Worm (Caenorhabditis elegans) whole organism, L4/young adult: ENCODE data around the gene mrpl-45.

ENCODE experiments used
- W03F9.2 ChIP-seq: fragments of 150-350 bp; optimal IDR thresholded peaks from 2 replicates; lab custom pipeline; 2014; ENCODE audit warnings: missing biosample characterization, missing genetic modification characterization
- dao-5 ChIP-seq: sonication (generic microtip); optimal IDR thresholded peaks from 2 replicates; lab custom pipeline; 2016; ENCODE audit warnings: missing genotype, missing genetic modification characterization, moderate library complexity, missing compliant biosample characterization
- him-1 ChIP-seq: sonication (generic microtip); optimal IDR thresholded peaks from 2 replicates; lab custom pipeline; 2016; ENCODE audit warnings: missing genotype, missing genetic modification reagents, missing genetic modification characterization, missing compliant biosample characterization

mrpl-45 gene

ce11 chrIII:1201958-1202596 is at the start of gene mrpl-45, which contains the start of gene Y119D3B.12:
Gene mrpl-45, minus strand, starts transcription at chrIII:1202008.
Gene Y119D3B.12, plus strand, starts transcription at chrIII:1202546.
- TF ChIP-seq W03F9.2, result peak; percentile 76
- TF ChIP-seq him-1 (tag; lab: Kevin White, UChicago), result no peak
- no peak for TF ChIP-seq dao-5 (tag; lab: Kevin White, UChicago)

- TF ChIP-seq dao-5 (tag; lab: Kevin White, UChicago) (no peak), W03F9.2 (no peak), him-1 (tag; lab: Kevin White, UChicago) (no peak)
Measured at ce11 chrIII:1249111-1249583, 47.3 kb upstream of the mrpl-45 start, which contains the start of the genes fbxa-76 and fbxa-77. Gene fbxa-76, minus strand, starts transcription at chrIII:1249161. Gene fbxa-77, plus strand, starts transcription at chrIII:1249475.

- TF ChIP-seq dao-5 (tag; lab: Kevin White, UChicago), result no peak
- TF ChIP-seq W03F9.2, result no peak
- no peak for TF ChIP-seq him-1 (tag; lab: Kevin White, UChicago)
Measured at ce11 chrIII:1248335-1248734, 46.5 kb upstream of the mrpl-45 start.

ce11 chrIII:1243199-1243598 is 41.4 kb upstream of the mrpl-45 start, which contains the start of gene fbxa-63:
Gene fbxa-63, plus strand, starts transcription at chrIII:1243508.
- TF ChIP-seq W03F9.2 (no peak), dao-5 (tag; lab: Kevin White, UChicago) (no peak), him-1 (tag; lab: Kevin White, UChicago) (no peak)

- TF ChIP-seq W03F9.2 (no peak), him-1 (tag; lab: Kevin White, UChicago) (no peak), dao-5 (tag; lab: Kevin White, UChicago) (no peak)
Measured at ce11 chrIII:1238704-1239103, 36.9 kb upstream of the mrpl-45 start, which contains the start of gene fbxa-61. Gene fbxa-61, plus strand, starts transcription at chrIII:1239048.

- TF ChIP-seq dao-5 (tag; lab: Kevin White, UChicago) (no peak), W03F9.2 (no peak), him-1 (tag; lab: Kevin White, UChicago) (no peak)
Measured at ce11 chrIII:1231186-1231585, 29.4 kb upstream of the mrpl-45 start.

ce11 chrIII:1230672-1231071 is 28.9 kb upstream of the mrpl-45 start:
- TF ChIP-seq dao-5 (tag; lab: Kevin White, UChicago), result no peak
- no peak for TF ChIP-seq him-1 (tag; lab: Kevin White, UChicago)
- TF ChIP-seq W03F9.2, result no peak

ce11 chrIII:1230174-1230573 is 28.4 kb upstream of the mrpl-45 start, which contains the start of gene pes-4:
Gene pes-4, minus strand, starts transcription at chrIII:1230274.
- no peak for TF ChIP-seq him-1 (tag; lab: Kevin White, UChicago)
- TF ChIP-seq W03F9.2, result no peak
- no peak for TF ChIP-seq dao-5 (tag; lab: Kevin White, UChicago)

ce11 chrIII:1229510-1229909 is 27.7 kb upstream of the mrpl-45 start:
- TF ChIP-seq W03F9.2 (no peak), dao-5 (tag; lab: Kevin White, UChicago) (no peak), him-1 (tag; lab: Kevin White, UChicago) (no peak)

ce11 chrIII:1228593-1228992 is 26.8 kb upstream of the mrpl-45 start:
- no peak for TF ChIP-seq him-1 (tag; lab: Kevin White, UChicago)
- no peak for TF ChIP-seq W03F9.2
- TF ChIP-seq dao-5 (tag; lab: Kevin White, UChicago), result no peak

- TF ChIP-seq W03F9.2, result no peak
Measured at ce11 chrIII:1226256-1226655, 24.4 kb upstream of the mrpl-45 start.

- TF ChIP-seq dao-5 (tag; lab: Kevin White, UChicago) (no peak), him-1 (tag; lab: Kevin White, UChicago) (no peak), W03F9.2 (no peak)
Measured at ce11 chrIII:1225595-1225994, 23.8 kb upstream of the mrpl-45 start.

ce11 chrIII:1225116-1225515 is 23.3 kb upstream of the mrpl-45 start:
- no peak for TF ChIP-seq W03F9.2
- no peak for TF ChIP-seq him-1 (tag; lab: Kevin White, UChicago)
- no peak for TF ChIP-seq dao-5 (tag; lab: Kevin White, UChicago)

- no peak for TF ChIP-seq W03F9.2
- TF ChIP-seq him-1 (tag; lab: Kevin White, UChicago), result no peak
- TF ChIP-seq dao-5 (tag; lab: Kevin White, UChicago), result no peak
Measured at ce11 chrIII:1223319-1224093, 21.7 kb upstream of the mrpl-45 start.
